Worm (Caenorhabditis elegans) whole organism, L4 larva: ENCODE data around the gene his-69.

Experiments used
- F10B5.3 ChIP-seq: sonication (generic microtip); optimal IDR thresholded peaks from 2 replicates; lab custom pipeline; 2016; ENCODE audit warnings: mild to moderate bottlenecking, missing genetic modification characterization, missing compliant biosample characterization
- F49E8.2 ChIP-seq: sonication (generic microtip); optimal IDR thresholded peaks from 2 replicates; lab custom pipeline; 2016; ENCODE audit warnings: missing compliant biosample characterization, mild to moderate bottlenecking, missing genetic modification characterization, borderline replicate concordance
- R02D3.7 ChIP-seq: fragments of 150-350 bp; sonication (generic microtip); optimal IDR thresholded peaks from 3 replicates; lab custom pipeline; 2014; ENCODE audit warnings: missing biosample characterization, missing genetic modification characterization
- T20F7.1 ChIP-seq: fragments of 200-800 bp; sonication (Bioruptor generic); optimal IDR thresholded peaks from 2 replicates; lab custom pipeline; 2018; ENCODE audit warnings: mild to moderate bottlenecking, missing genetic modification characterization, missing compliant biosample characterization
- Y5F2A.4 ChIP-seq: fragments of 200-800 bp; sonication (Bioruptor generic); optimal IDR thresholded peaks from 2 replicates; lab custom pipeline; 2018; ENCODE audit warnings: mild to moderate bottlenecking, missing genetic modification characterization, missing compliant biosample characterization
- Y75B8A.6 ChIP-seq: fragments of 200-800 bp; sonication (Bioruptor generic); IDR thresholded peaks from 2 replicates; pipeline ENCODE4 v1.3.6; 2022; ENCODE audit warnings: missing genetic modification reagents, missing genetic modification characterization, missing compliant biosample characterization
- aha-1 ChIP-seq: fragments of 150-350 bp; peaks from one replicate; lab custom pipeline; 2014; ENCODE audit warnings: missing biosample characterization, missing genetic modification characterization
- aly-2 ChIP-seq: sonication (generic microtip); optimal IDR thresholded peaks from 2 replicates; lab custom pipeline; 2018; ENCODE audit warnings: missing biosample characterization, missing genetic modification characterization
- ama-1 ChIP-seq: fragments of 150-350 bp; optimal IDR thresholded peaks from 2 replicates; lab custom pipeline; 2014; ENCODE audit warnings: inconsistent platforms, mixed read lengths
- arid-1 ChIP-seq: fragments of 200-800 bp; sonication (Bioruptor generic); conservative IDR thresholded peaks from 2 replicates; pipeline ENCODE4 v1.3.6; 2022; ENCODE audit warnings: missing genetic modification reagents, missing genetic modification characterization, missing compliant biosample characterization
- attf-4 ChIP-seq: sonication (generic microtip); optimal IDR thresholded peaks from 3 replicates; lab custom pipeline; 2017; ENCODE audit warnings: missing biosample characterization, missing genetic modification characterization
- ceh-62 ChIP-seq: sonication (generic microtip); optimal IDR thresholded peaks from 2 replicates; lab custom pipeline; 2017; ENCODE audit warnings: missing biosample characterization, missing genetic modification characterization
- ceh-82 ChIP-seq: sonication (generic microtip); optimal IDR thresholded peaks from 2 replicates; lab custom pipeline; 2017; ENCODE audit warnings: missing biosample characterization, missing genetic modification characterization
- cey-2 ChIP-seq: sonication (generic microtip); optimal IDR thresholded peaks from 3 replicates; lab custom pipeline; 2017; ENCODE audit warnings: missing genetic modification characterization, mild to moderate bottlenecking, missing compliant biosample characterization, antibody characterized with exemption, borderline replicate concordance; ENCODE audit not compliant: insufficient read depth
- ctbp-1 ChIP-seq: fragments of 200-800 bp; sonication (Bioruptor generic); IDR thresholded peaks from 2 replicates; pipeline ENCODE4 v1.3.6; 2022; ENCODE audit warnings: missing genetic modification reagents, missing genetic modification characterization, missing compliant biosample characterization
- daf-12 ChIP-seq: fragments of 150-350 bp; optimal IDR thresholded peaks from 2 replicates; lab custom pipeline; 2014; ENCODE audit warnings: missing biosample characterization, missing genetic modification reagents, missing genetic modification characterization
- dmd-6 ChIP-seq: fragments of 200-800 bp; sonication (Bioruptor generic); IDR thresholded peaks from 2 replicates; pipeline ENCODE4 v1.3.6; 2022; ENCODE audit warnings: missing genetic modification reagents, missing genetic modification characterization, missing compliant biosample characterization
- dpl-1 ChIP-seq: fragments of 150-350 bp; optimal IDR thresholded peaks from 2 replicates; lab custom pipeline; 2014; ENCODE audit warnings: missing biosample characterization, missing genetic modification reagents, missing genetic modification characterization
- dve-1 ChIP-seq: sonication (generic microtip); optimal IDR thresholded peaks from 2 replicates; lab custom pipeline; 2017; ENCODE audit warnings: antibody characterized with exemption, mild to moderate bottlenecking, missing genetic modification characterization, missing compliant biosample characterization; ENCODE audit not compliant: insufficient read depth
- fkh-10 ChIP-seq: fragments of 150-350 bp; optimal IDR thresholded peaks from 2 replicates; lab custom pipeline; 2014; ENCODE audit warnings: missing biosample characterization, missing genetic modification reagents, missing genetic modification characterization
- lin-15B ChIP-seq: fragments of 150-350 bp; sonication (generic microtip); optimal IDR thresholded peaks from 3 replicates; lab custom pipeline; 2014; ENCODE audit warnings: missing biosample characterization, missing genetic modification characterization
- lsy-2 ChIP-seq, 2 experiments: fragments of 150-350 bp in 1 of 2; sonication (generic microtip) in 1 of 2; optimal IDR thresholded peaks; 2 replicates each; lab custom pipeline; 2014 to 2017; ENCODE audit warnings: missing biosample characterization in 2 of 2, missing genetic modification characterization in 2 of 2
- madf-9 ChIP-seq: fragments of 200-800 bp; sonication (Bioruptor generic); conservative IDR thresholded peaks from 2 replicates; pipeline ENCODE4 v1.3.6; 2022; ENCODE audit warnings: missing genetic modification reagents, missing genetic modification characterization, missing compliant biosample characterization
- mdl-1 ChIP-seq, 2 experiments: fragments of 150-350 bp in 1 of 2; sonication (generic microtip) in 1 of 2; optimal IDR thresholded peaks; 2 replicates each; lab custom pipeline; 2014 to 2017; ENCODE audit warnings: missing biosample characterization in 2 of 2, missing genetic modification characterization in 2 of 2
- mdt-29 ChIP-seq: fragments of 200-800 bp; sonication (Bioruptor generic); IDR thresholded peaks from 2 replicates; pipeline ENCODE4 v1.3.6; 2022; ENCODE audit warnings: missing genetic modification reagents, missing genetic modification characterization, missing compliant biosample characterization
- mxl-2 ChIP-seq: fragments of 200-800 bp; sonication (Bioruptor generic); conservative IDR thresholded peaks from 2 replicates; pipeline ENCODE4 v1.3.6; 2022; ENCODE audit warnings: missing genetic modification reagents, missing genetic modification characterization, missing compliant biosample characterization
- nhr-111 ChIP-seq: fragments of 200-800 bp; sonication (Bioruptor generic); optimal IDR thresholded peaks from 2 replicates; lab custom pipeline; 2018; ENCODE audit warnings: mild to moderate bottlenecking, missing genetic modification characterization, missing compliant biosample characterization
- nhr-25 ChIP-seq: sonication (generic microtip); optimal IDR thresholded peaks from 2 replicates; lab custom pipeline; 2017; ENCODE audit warnings: missing genetic modification characterization, mild to moderate bottlenecking, missing compliant biosample characterization, antibody characterized with exemption, moderate library complexity, borderline replicate concordance; ENCODE audit not compliant: insufficient read depth
- nhr-6 ChIP-seq: fragments of 150-350 bp; optimal IDR thresholded peaks from 2 replicates; lab custom pipeline; 2014; ENCODE audit warnings: missing biosample characterization, missing genetic modification characterization
- nhr-76 ChIP-seq: fragments of 150-350 bp; optimal IDR thresholded peaks from 2 replicates; lab custom pipeline; 2014; ENCODE audit warnings: missing biosample characterization, missing genetic modification characterization
- nhr-77 ChIP-seq: fragments of 150-350 bp; optimal IDR thresholded peaks from 2 replicates; lab custom pipeline; 2014; ENCODE audit warnings: missing biosample characterization, missing genetic modification characterization
- saeg-2 ChIP-seq: fragments of 200-800 bp; sonication (Bioruptor generic); IDR thresholded peaks from 2 replicates; pipeline ENCODE4 v1.3.6; 2022; ENCODE audit warnings: missing genetic modification reagents, missing genetic modification characterization, missing compliant biosample characterization
- spr-1 ChIP-seq: sonication (generic microtip); optimal IDR thresholded peaks from 2 replicates; lab custom pipeline; 2016; ENCODE audit warnings: mild to moderate bottlenecking, missing genetic modification characterization, missing compliant biosample characterization
- unc-130 ChIP-seq: sonication (generic microtip); optimal IDR thresholded peaks from 2 replicates; lab custom pipeline; 2016; ENCODE audit warnings: missing genetic modification reagents, missing genetic modification characterization, missing compliant biosample characterization
- unc-39 ChIP-seq: sonication (generic microtip); optimal IDR thresholded peaks from 2 replicates; lab custom pipeline; 2017; ENCODE audit warnings: missing biosample characterization, missing genetic modification characterization

The his-69 gene

ce11 chrIII:4095441-4096095 is 37.0 kb upstream of the his-69 start, which contains the start of gene C03C10.7:
Gene C03C10.7 (plus strand): TSS chrIII:4096045.
- TF ChIP-seq aly-2 (tag; lab: Kevin White, UChicago) (no peak), dpl-1 (GFP tag; lab: Kevin White, UChicago) (peak; percentile 41), madf-9 (GFP tag; lab: Robert Waterston, UW) (no peak)

ce11 chrIII:4094681-4095080 is 36.1 kb upstream of the his-69 start, which contains the start of gene rnr-2:
Gene rnr-2 (minus strand): TSS chrIII:4094921.
- TF ChIP-seq aha-1 (tag; lab: Kevin White, UChicago) (peak; percentile 37), dpl-1 (GFP tag; lab: Kevin White, UChicago) (peak; percentile 8), nhr-77 (tag; lab: Kevin White, UChicago) (no peak)
- TF ChIP-seq, all 104 proteins: peak for 2

ce11 chrIII:4092962-4093361 is 34.4 kb upstream of the his-69 start:
- no peak for TF ChIP-seq F10B5.3 (tag; lab: Kevin White, UChicago)
- no peak for TF ChIP-seq nhr-6
- TF ChIP-seq nhr-25 = no peak
- no peak for TF ChIP-seq unc-130
- no peak for TF ChIP-seq cey-2 (tag; lab: Kevin White, UChicago)
- TF ChIP-seq dve-1 (tag; lab: Kevin White, UChicago) = no peak
- TF ChIP-seq mxl-2 = no peak
- TF ChIP-seq nhr-76 (tag; lab: Kevin White, UChicago) = no peak
- TF ChIP-seq F49E8.2 (tag; lab: Kevin White, UChicago) = no peak
- no peak for TF ChIP-seq spr-1 (tag; lab: Kevin White, UChicago)
- TF ChIP-seq mdl-1 (tag; optimal IDR thresholded peaks at IDR 0.05; lab: Kevin White, UChicago) = no peak
- no peak for TF ChIP-seq fkh-10 (GFP tag; lab: Kevin White, UChicago)
- no peak for TF ChIP-seq R02D3.7 (tag; lab: Kevin White, UChicago)

- TF ChIP-seq dpl-1 (GFP tag; lab: Kevin White, UChicago) (no peak), mdt-29 (no peak), mdl-1 (tag; optimal IDR thresholded peaks at IDR 0.05; lab: Kevin White, UChicago) (no peak), Y75B8A.6 (no peak), dmd-6 (no peak), ama-1 (lab: Kevin White, UChicago) (no peak), lsy-2 (tag; optimal IDR thresholded peaks at IDR 0.05; lab: Kevin White, UChicago) (no peak), lin-15B (tag; lab: Kevin White, UChicago) (no peak), T20F7.1 (no peak), Y5F2A.4 (GFP tag; lab: Kevin White, UChicago) (no peak), ctbp-1 (no peak), daf-12 (tag; lab: Kevin White, UChicago) (no peak), nhr-25 (no peak)
- TF ChIP-seq, all 104 proteins: peak for 0
Measured at ce11 chrIII:4092020-4092419, 33.5 kb upstream of the his-69 start, which contains the start of gene C03C10.5. Gene C03C10.5 (minus strand): TSS chrIII:4092120.

ce11 chrIII:4090773-4091172 is 32.2 kb upstream of the his-69 start, which contains the start of gene C03C10.2:
Gene C03C10.2 (plus strand): TSS chrIII:4091073.
- TF ChIP-seq attf-4 (tag; lab: Kevin White, UChicago) = no peak
- TF ChIP-seq ceh-82 (tag; lab: Kevin White, UChicago) = no peak
- TF ChIP-seq F10B5.3 (tag; lab: Kevin White, UChicago) = no peak
- TF ChIP-seq lsy-2 (tag; optimal IDR thresholded peaks at IDR 0.05; lab: Kevin White, UChicago) = no peak
- TF ChIP-seq nhr-111 = no peak
- TF ChIP-seq unc-130 = no peak
- no peak for TF ChIP-seq saeg-2 (GFP tag; lab: Robert Waterston, UW)
- no peak for TF ChIP-seq R02D3.7 (tag; lab: Kevin White, UChicago)
- TF ChIP-seq ceh-62 (tag; lab: Kevin White, UChicago) = no peak
- TF ChIP-seq aha-1 (tag; lab: Kevin White, UChicago) = no peak
- no peak for TF ChIP-seq arid-1 (GFP tag; lab: Robert Waterston, UW)
- TF ChIP-seq unc-39 (tag; lab: Kevin White, UChicago) = no peak
